Fruit fly (Drosophila melanogaster) whole organism, embryonic: ENCODE measurements around the gene dock.

ENCODE experiments used
- Abd-B ChIP-seq: fragments of 200-800 bp; sonication (Bioruptor generic); optimal IDR thresholded peaks from 2 replicates; lab custom pipeline; 2018; ENCODE audit warnings: missing biosample characterization, mild to moderate bottlenecking, missing genetic modification characterization, moderate library complexity
- Aef1 ChIP-seq: fragments of 200-800 bp; sonication (Bioruptor generic); IDR thresholded peaks from 3 replicates; pipeline ENCODE4 v1.3.6; 2022; ENCODE audit warnings: missing biosample characterization, missing genetic modification characterization
- CG12236 ChIP-seq: fragments of 200-800 bp; sonication (Bioruptor generic); optimal IDR thresholded peaks from 2 replicates; lab custom pipeline; 2016; ENCODE audit warnings: missing biosample characterization, missing genetic modification characterization
- CG13775 ChIP-seq: fragments of 200-800 bp; sonication (Bioruptor generic); optimal IDR thresholded peaks from 3 replicates; lab custom pipeline; 2017; ENCODE audit warnings: missing biosample characterization, mild to moderate bottlenecking, missing genetic modification characterization
- CG14667 ChIP-seq: fragments of 200-800 bp; sonication (Bioruptor generic); IDR thresholded peaks from 2 replicates; pipeline ENCODE4 v1.3.6; 2022; ENCODE audit warnings: missing biosample characterization, missing genetic modification characterization
- CG15011 ChIP-seq: fragments of 200-800 bp; sonication (Bioruptor generic); optimal IDR thresholded peaks from 3 replicates; lab custom pipeline; 2018; ENCODE audit warnings: missing biosample characterization, mild to moderate bottlenecking, missing genetic modification characterization
- CG15601 ChIP-seq: fragments of 200-800 bp; sonication (Bioruptor generic); optimal IDR thresholded peaks from 3 replicates; lab custom pipeline; 2019; ENCODE audit warnings: missing biosample characterization, mild to moderate bottlenecking, missing genetic modification characterization, moderate library complexity
- CG16815 ChIP-seq: fragments of 200-800 bp; sonication (Bioruptor generic); optimal IDR thresholded peaks from 3 replicates; lab custom pipeline; 2017; ENCODE audit warnings: missing biosample characterization, mild to moderate bottlenecking, missing genetic modification characterization
- CG17186 ChIP-seq: fragments of 200-800 bp; sonication (Bioruptor generic); optimal IDR thresholded peaks from 3 replicates; lab custom pipeline; 2017; ENCODE audit warnings: missing biosample characterization, missing genetic modification reagents, missing genetic modification characterization
- CG17328 ChIP-seq: fragments of 200-800 bp; sonication (Bioruptor generic); IDR thresholded peaks from 2 replicates; pipeline ENCODE4 v1.3.6; 2022; ENCODE audit warnings: missing biosample characterization, missing genetic modification characterization
- CG18011 ChIP-seq: fragments of 200-800 bp; sonication (Bioruptor generic); optimal IDR thresholded peaks from 2 replicates; lab custom pipeline; 2017; ENCODE audit warnings: missing biosample characterization, missing genetic modification characterization, mild to moderate bottlenecking, moderate library complexity, missing genotype
- CG18476 ChIP-seq: fragments of 200-800 bp; sonication (Bioruptor generic); optimal IDR thresholded peaks from 2 replicates; lab custom pipeline; 2016; ENCODE audit warnings: missing biosample characterization, mild to moderate bottlenecking, missing genetic modification characterization
- CG18599 ChIP-seq: fragments of 200-800 bp; sonication (Bioruptor generic); optimal IDR thresholded peaks from 3 replicates; lab custom pipeline; 2017; ENCODE audit warnings: missing biosample characterization, missing genetic modification characterization, mild to moderate bottlenecking, moderate library complexity, missing genetic modification reagents
- CG3726 ChIP-seq: fragments of 200-800 bp; sonication (Bioruptor generic); IDR thresholded peaks from 3 replicates; pipeline ENCODE4, ENCODE4 v1.3.6; 2022; ENCODE audit warnings: missing biosample characterization, missing genetic modification characterization
- CG4404 ChIP-seq: fragments of 200-800 bp; sonication (Bioruptor generic); IDR thresholded peaks from 2 replicates; pipeline ENCODE4 v1.3.6; 2022; ENCODE audit warnings: missing biosample characterization, missing genetic modification characterization
- CG6791 ChIP-seq: fragments of 200-800 bp; sonication (Bioruptor generic); IDR thresholded peaks from 3 replicates; pipeline ENCODE4 v1.3.6; 2022; ENCODE audit warnings: missing biosample characterization, missing genetic modification characterization; ENCODE audit not compliant: partially characterized antibody
- CG7271 ChIP-seq: fragments of 200-800 bp; sonication (Bioruptor generic); optimal IDR thresholded peaks from 2 replicates; lab custom pipeline; 2018; ENCODE audit warnings: missing biosample characterization, mild to moderate bottlenecking, missing genetic modification characterization, moderate library complexity
- CG7372 ChIP-seq: fragments of 200-800 bp; sonication (Bioruptor generic); IDR thresholded peaks from 2 replicates; pipeline ENCODE4 v1.3.6; 2022; ENCODE audit warnings: missing biosample characterization, missing genetic modification characterization
- CG9727 ChIP-seq: fragments of 200-800 bp; sonication (Bioruptor generic); optimal IDR thresholded peaks from 3 replicates; lab custom pipeline; 2017; ENCODE audit warnings: missing biosample characterization, mild to moderate bottlenecking, missing genetic modification characterization
- CHES-1-like ChIP-seq: fragments of 200-800 bp; sonication (Bioruptor generic); optimal IDR thresholded peaks from 2 replicates; lab custom pipeline; 2016; ENCODE audit warnings: missing biosample characterization, missing genetic modification characterization
- CkIIα-i1 ChIP-seq: fragments of 200-800 bp; sonication (Bioruptor generic); IDR thresholded peaks from 2 replicates; pipeline ENCODE4 v1.3.6; 2022; ENCODE audit warnings: missing biosample characterization, missing genetic modification characterization
- D ChIP-seq, 2 experiments: fragments of 200-800 bp in 1 of 2; fragments of >200 bp in 1 of 2; sonication (Bioruptor generic) in 1 of 2; optimal IDR thresholded peaks; 2 replicates in 1 of 2; 3 replicates in 1 of 2; lab custom pipeline; 2017; ENCODE audit warnings: mild to moderate bottlenecking in 1 of 2, missing biosample characterization in 1 of 2, missing genetic modification characterization in 1 of 2, missing genetic modification reagents in 1 of 2
- Dad ChIP-seq: fragments of 200-800 bp; sonication (Bioruptor generic); optimal IDR thresholded peaks from 3 replicates; lab custom pipeline; 2016; ENCODE audit warnings: missing biosample characterization, missing genetic modification characterization
- Deaf1 ChIP-seq: fragments of 200-800 bp; optimal IDR thresholded peaks from 3 replicates; lab custom pipeline; 2019; ENCODE audit warnings: missing biosample characterization, mild to moderate bottlenecking, missing genetic modification characterization, moderate library complexity
- Dip3 ChIP-seq: fragments of 200-800 bp; sonication (Bioruptor generic); optimal IDR thresholded peaks from 3 replicates; lab custom pipeline; 2016; ENCODE audit warnings: missing biosample characterization, missing genetic modification characterization
- Ets97D ChIP-seq: fragments of 200-800 bp; sonication (Bioruptor generic); optimal IDR thresholded peaks from 3 replicates; lab custom pipeline; 2016; ENCODE audit warnings: missing biosample characterization, missing genetic modification characterization
- H2.0 ChIP-seq: fragments of 200-800 bp; sonication (Bioruptor generic); IDR thresholded peaks from 2 replicates; pipeline ENCODE4 v1.3.6; 2022; ENCODE audit warnings: missing biosample characterization, missing genetic modification characterization
- HLH3B ChIP-seq: fragments of 200-800 bp; sonication (Bioruptor generic); IDR thresholded peaks from 2 replicates; pipeline ENCODE4 v1.3.6; 2022; ENCODE audit warnings: missing biosample characterization, missing genetic modification characterization
- Trl ChIP-seq, 3 experiments: fragments of >200 bp in 2 of 3; fragments of 200-800 bp in 1 of 3; sonication (Bioruptor generic) in 1 of 3; optimal IDR thresholded peaks; 2 replicates in 1 of 3; 3 replicates in 2 of 3; lab custom pipeline; 2016 to 2017; ENCODE audit warnings: missing biosample characterization in 1 of 3, missing genetic modification characterization in 1 of 3
- YL-1 ChIP-seq: fragments of 200-800 bp; sonication (Bioruptor generic); optimal IDR thresholded peaks from 3 replicates; lab custom pipeline; 2017; ENCODE audit warnings: missing biosample characterization, mild to moderate bottlenecking, missing genetic modification characterization
- bbx ChIP-seq: fragments of 200-800 bp; sonication (Bioruptor generic); IDR thresholded peaks from 2 replicates; pipeline ENCODE4 v1.3.6; 2022; ENCODE audit warnings: missing biosample characterization, missing genetic modification characterization; ENCODE audit not compliant: partially characterized antibody
- corto ChIP-seq: fragments of 200-800 bp; sonication (Bioruptor generic); optimal IDR thresholded peaks from 2 replicates; lab custom pipeline; 2016; ENCODE audit warnings: missing biosample characterization, mild to moderate bottlenecking, missing genetic modification characterization, moderate library complexity
- dysf ChIP-seq: fragments of 200-800 bp; sonication (Bioruptor generic); IDR thresholded peaks from 3 replicates; pipeline ENCODE4 v1.3.6; 2022; ENCODE audit warnings: missing biosample characterization, missing genetic modification characterization
- ftz-f1 ChIP-seq: fragments of 200-800 bp; sonication (Bioruptor generic); optimal IDR thresholded peaks from 2 replicates; lab custom pipeline; 2016; ENCODE audit warnings: missing biosample characterization, missing genetic modification characterization
- gcm2 ChIP-seq: fragments of 200-800 bp; sonication (Bioruptor generic); optimal IDR thresholded peaks from 2 replicates; lab custom pipeline; 2016; ENCODE audit warnings: missing biosample characterization, missing genetic modification characterization
- gem ChIP-seq: fragments of 200-800 bp; sonication (Bioruptor generic); optimal IDR thresholded peaks from 2 replicates; lab custom pipeline; 2019; ENCODE audit warnings: missing biosample characterization, mild to moderate bottlenecking, missing genetic modification characterization, moderate library complexity
- hkb ChIP-seq, 2 experiments: fragments of 200-800 bp in 1 of 2; fragments of >200 bp in 1 of 2; sonication (Bioruptor generic) in 1 of 2; IDR thresholded peaks in 1 of 2; optimal IDR thresholded peaks in 1 of 2; 2 replicates each; pipeline versions ENCODE4 v1.3.6 to Lab custom; 2017 to 2022; ENCODE audit warnings: missing biosample characterization in 1 of 2, missing genetic modification characterization in 1 of 2
- hth ChIP-seq: fragments of >200 bp; optimal IDR thresholded peaks from 2 replicates; lab custom pipeline; 2017; ENCODE audit warnings: inconsistent platforms
- mam ChIP-seq: fragments of 200-800 bp; sonication (Bioruptor generic); optimal IDR thresholded peaks from 3 replicates; lab custom pipeline; 2016; ENCODE audit warnings: missing biosample characterization, missing genetic modification characterization
- nom ChIP-seq: fragments of 200-800 bp; sonication (Bioruptor generic); optimal IDR thresholded peaks from 2 replicates; lab custom pipeline; 2017; ENCODE audit warnings: missing biosample characterization, missing genetic modification characterization, mild to moderate bottlenecking, moderate library complexity, missing genetic modification reagents
- org-1 ChIP-seq: fragments of 200-800 bp; sonication (Bioruptor generic); optimal IDR thresholded peaks from 2 replicates; lab custom pipeline; 2017; ENCODE audit warnings: missing biosample characterization, missing genetic modification characterization
- phol ChIP-seq: fragments of 200-800 bp; sonication (Bioruptor generic); optimal IDR thresholded peaks from 3 replicates; lab custom pipeline; 2018; ENCODE audit warnings: missing biosample characterization, mild to moderate bottlenecking, missing genetic modification characterization, moderate library complexity
- scrt ChIP-seq: fragments of 200-800 bp; sonication (Bioruptor generic); optimal IDR thresholded peaks from 2 replicates; lab custom pipeline; 2018; ENCODE audit warnings: missing biosample characterization, mild to moderate bottlenecking, missing genetic modification characterization, moderate library complexity
- sna ChIP-seq: fragments of 200-800 bp; sonication (Bioruptor generic); IDR thresholded peaks from 2 replicates; pipeline ENCODE4 v1.3.6; 2022; ENCODE audit warnings: missing biosample characterization, missing genetic modification characterization; ENCODE audit not compliant: partially characterized antibody
- ssp ChIP-seq: fragments of 200-800 bp; sonication (Bioruptor generic); IDR thresholded peaks from 2 replicates; pipeline ENCODE4 v1.3.6; 2022; ENCODE audit warnings: missing biosample characterization, missing genetic modification characterization
- stc ChIP-seq: fragments of 200-800 bp; sonication (Bioruptor generic); IDR thresholded peaks from 2 replicates; pipeline ENCODE4 v1.3.6; 2022; ENCODE audit warnings: missing biosample characterization, missing genetic modification characterization
- trem ChIP-seq: fragments of 200-800 bp; optimal IDR thresholded peaks from 3 replicates; lab custom pipeline; 2019; ENCODE audit warnings: missing biosample characterization, mild to moderate bottlenecking, missing genetic modification characterization, moderate library complexity

Gene dock

dm6 chr2L:870749-871418 is 45.1 kb downstream of the dock start (continued):
- peak; percentile 42 for TF ChIP-seq hkb (optimal IDR thresholded peaks at IDR 0.05; lab: Kevin White, UChicago)
- TF ChIP-seq hkb (GFP tag; IDR thresholded peaks at IDR 0.05; lab: Robert Waterston, UW): peak; percentile 55
- peak; percentile 99 for TF ChIP-seq phol (tag; lab: Kevin White, UChicago)
- TF ChIP-seq CG18011 (GFP tag; lab: Kevin White, UChicago): peak; percentile 68
- peak; percentile 58 for TF ChIP-seq Aef1 (GFP tag; lab: Robert Waterston, UW)
- no peak for TF ChIP-seq ftz-f1 (GFP tag; lab: Kevin White, UChicago)
- peak; percentile 85 for TF ChIP-seq mam (GFP tag; lab: Kevin White, UChicago)
- TF ChIP-seq CG9727: peak; percentile 60
- 0 out of 2 replicates have a peak, but pooled peaks have one; percentile 13 for TF ChIP-seq CkIIα-i1 (GFP tag; lab: Robert Waterston, UW)
- TF ChIP-seq Deaf1 (tag; lab: Kevin White, UChicago): peak; percentile 16
- no peak for TF ChIP-seq hth
- TF ChIP-seq stc (GFP tag; lab: Robert Waterston, UW): peak; percentile 68
- TF ChIP-seq CG16815: peak; percentile 43
- TF ChIP-seq D (optimal IDR thresholded peaks at IDR 0.05; lab: Kevin White, UChicago): no peak
- TF ChIP-seq D (GFP tag; optimal IDR thresholded peaks at IDR 0.05; lab: Kevin White, UChicago): peak; percentile 41
- peak; percentile 38 for TF ChIP-seq CG12236 (GFP tag; lab: Kevin White, UChicago)
- TF ChIP-seq corto (GFP tag; lab: Kevin White, UChicago): no peak
- TF ChIP-seq dysf (GFP tag; lab: Robert Waterston, UW): peak; percentile 76
- peak; percentile 98 for TF ChIP-seq YL-1 (GFP tag; lab: Kevin White, UChicago)
- TF ChIP-seq CG18476: peak; percentile 62
- peak; percentile 79 for TF ChIP-seq Dad (GFP tag; lab: Kevin White, UChicago)
- TF ChIP-seq HLH3B (GFP tag; lab: Robert Waterston, UW): peak; percentile 64
- peak; percentile 78 for TF ChIP-seq CG17328
- peak; percentile 74 for TF ChIP-seq gem
- TF ChIP-seq Trl (optimal IDR thresholded peaks at IDR 0.05; lab: Kevin White, UChicago): no peak
- peak; percentile 81 for TF ChIP-seq Trl (GFP tag; optimal IDR thresholded peaks at IDR 0.05; lab: Kevin White, UChicago)
- TF ChIP-seq CG15601: peak; percentile 55
- TF ChIP-seq CG15011 (GFP tag; lab: Kevin White, UChicago): peak; percentile 64
- TF ChIP-seq ssp: no peak; the same call in 1 of the 2 replicates
- TF ChIP-seq scrt (GFP tag; lab: Kevin White, UChicago): no peak
- no peak for TF ChIP-seq CG7372 (GFP tag; lab: Robert Waterston, UW)
- 0 out of 2 replicates have a peak, but pooled peaks have one; percentile 26 for TF ChIP-seq sna (GFP tag; lab: Robert Waterston, UW)
- TF ChIP-seq gcm2 (GFP tag; lab: Kevin White, UChicago): peak; percentile 65
- peak; percentile 65 for TF ChIP-seq Ets97D (GFP tag; lab: Kevin White, UChicago)
- no peak for TF ChIP-seq CG3726
- peak; percentile 46; the same call in 1 of the 2 replicates for TF ChIP-seq CG4404 (GFP tag; lab: Robert Waterston, UW)
- TF ChIP-seq CG17186 (GFP tag; lab: Kevin White, UChicago): peak; percentile 48
- no peak for TF ChIP-seq CG14667 (GFP tag; lab: Robert Waterston, UW)
- peak; percentile 100 for TF ChIP-seq trem (tag; lab: Kevin White, UChicago)
- no peak for TF ChIP-seq nom (GFP tag; lab: Kevin White, UChicago)
- peak; percentile 81 for TF ChIP-seq CHES-1-like (GFP tag; lab: Kevin White, UChicago)
- peak; percentile 74 for TF ChIP-seq CG18599
- peak; percentile 57; the same call in 2 of the 3 replicates for TF ChIP-seq CG6791 (GFP tag; lab: Robert Waterston, UW)
- TF ChIP-seq CG13775: peak; percentile 69
- TF ChIP-seq Abd-B: peak; percentile 51
- TF ChIP-seq H2.0 (GFP tag; lab: Robert Waterston, UW): peak; percentile 79
- TF ChIP-seq org-1: peak; percentile 59
- no peak for TF ChIP-seq CG7271 (tag; lab: Kevin White, UChicago)
- peak; percentile 62 for TF ChIP-seq Dip3
- no peak; the same call in 1 of the 2 replicates for TF ChIP-seq bbx (GFP tag; lab: Robert Waterston, UW)
